Fruit fly (Drosophila melanogaster): ENCODE measurements around the gene GILT2.

The GILT2 gene

dm6 chr3R:23668583-23668982 is 10.1 kb upstream of the GILT2 start (continued):
- no peak for TF ChIP-seq Lhr (GFP tag; optimal IDR thresholded peaks at IDR 0.05)
- no peak for TF ChIP-seq fu2 (GFP tag; optimal IDR thresholded peaks at IDR 0.05)

dm6 chr3R:23669401-23670216 is 9.1 kb upstream of the GILT2 start, which contains the start of gene CG31145:
CG31145 (minus strand) TSS chr3R:23669659.
- TF ChIP-seq CG4820 (GFP tag; optimal IDR thresholded peaks at IDR 0.05): peak; percentile 99
- TF ChIP-seq CG10979 (tag; optimal IDR thresholded peaks at IDR 0.05): peak; percentile 99
- TF ChIP-seq CG6254 (GFP tag; optimal IDR thresholded peaks at IDR 0.05): peak; percentile 97
- TF ChIP-seq twi (tag; optimal IDR thresholded peaks at IDR 0.05): peak; percentile 98
- TF ChIP-seq CG16815 (GFP tag; optimal IDR thresholded peaks at IDR 0.05): peak; percentile 99
- TF ChIP-seq CG10321 (GFP tag; IDR thresholded peaks at IDR 0.05): peak; percentile 86
- peak; percentile 99 for TF ChIP-seq CG16863 (GFP tag; optimal IDR thresholded peaks at IDR 0.05)
- peak; percentile 94 for TF ChIP-seq CG5180 (GFP tag; optimal IDR thresholded peaks at IDR 0.05)
- TF ChIP-seq Aef1 (GFP tag; IDR thresholded peaks at IDR 0.05): peak; percentile 99
- no peak for TF ChIP-seq h (optimal IDR thresholded peaks at IDR 0.05)
- TF ChIP-seq esg (GFP tag; conservative IDR thresholded peaks at IDR 0.05): peak; percentile 99
- peak; percentile 100 for TF ChIP-seq CG7556 (GFP tag; optimal IDR thresholded peaks at IDR 0.05)
- TF ChIP-seq CG12236 (GFP tag; optimal IDR thresholded peaks at IDR 0.05): peak; percentile 99
- peak; percentile 99 for TF ChIP-seq peb (GFP tag; IDR thresholded peaks at IDR 0.05)
- TF ChIP-seq CG14441 (GFP tag; IDR thresholded peaks at IDR 0.05): peak; percentile 99
- TF ChIP-seq Sox102F (GFP tag; optimal IDR thresholded peaks at IDR 0.05): peak; percentile 100
- TF ChIP-seq CG2202 (tag; optimal IDR thresholded peaks at IDR 0.05): peak; percentile 96
- peak; percentile 62; the same call in 1 of the 2 replicates for TF ChIP-seq bbx (GFP tag; IDR thresholded peaks at IDR 0.05; ENCODE audit: partially characterized antibody)
- peak; percentile 98 for TF ChIP-seq CG15601 (tag; optimal IDR thresholded peaks at IDR 0.05)
- peak; percentile 83; the same call in 1 of the 2 replicates for TF ChIP-seq Dip2 (GFP tag; IDR thresholded peaks at IDR 0.05)
- TF ChIP-seq Gug (GFP tag; IDR thresholded peaks at IDR 0.05): peak; percentile 98
- TF ChIP-seq CG9215 (GFP tag; IDR thresholded peaks at IDR 0.05): peak; percentile 99
- peak; percentile 99 for TF ChIP-seq CG1792 (GFP tag; optimal IDR thresholded peaks at IDR 0.05)
- peak; percentile 95 for TF ChIP-seq bowl (GFP tag; IDR thresholded peaks at IDR 0.05)
- TF ChIP-seq Bdp1 (GFP tag; optimal IDR thresholded peaks at IDR 0.05): peak; percentile 96
- TF ChIP-seq pita (GFP tag; optimal IDR thresholded peaks at IDR 0.05): no peak
- TF ChIP-seq nau (GFP tag; optimal IDR thresholded peaks at IDR 0.05): peak; percentile 100
- TF ChIP-seq ci (GFP tag; IDR thresholded peaks at IDR 0.05): peak; percentile 98
- peak; percentile 97 for TF ChIP-seq CG11085 (GFP tag; IDR thresholded peaks at IDR 0.05)
- TF ChIP-seq Eip74EF (GFP tag; optimal IDR thresholded peaks at IDR 0.05): peak in 1 of 2 experiments; percentile 100
- peak; percentile 99 for TF ChIP-seq CG1647 (GFP tag; optimal IDR thresholded peaks at IDR 0.05)
- TF ChIP-seq Mes4 (GFP tag; optimal IDR thresholded peaks at IDR 0.05): peak; percentile 99
- peak; percentile 99 for TF ChIP-seq gcm (GFP tag; optimal IDR thresholded peaks at IDR 0.05)
- TF ChIP-seq Lpt (GFP tag; optimal IDR thresholded peaks at IDR 0.05): no peak
- peak; percentile 7; the same call in 1 of the 2 replicates for TF ChIP-seq CG13287 (GFP tag; IDR thresholded peaks at IDR 0.05; ENCODE audit: partially characterized antibody)
- peak in 1 of 2 experiments; percentile 100 for TF ChIP-seq eve (GFP tag; optimal IDR thresholded peaks at IDR 0.05)
- peak; percentile 99 for TF ChIP-seq CG11695 (GFP tag; IDR thresholded peaks at IDR 0.05)
- TF ChIP-seq hth (optimal IDR thresholded peaks at IDR 0.05): no peak
- TF ChIP-seq odd (GFP tag; optimal IDR thresholded peaks at IDR 0.05): peak; percentile 100
- TF ChIP-seq CG11093 (GFP tag; IDR thresholded peaks at IDR 0.05): peak; percentile 99
- TF ChIP-seq CG10431 (GFP tag; optimal IDR thresholded peaks at IDR 0.05): peak; percentile 96
- TF ChIP-seq CG17912 (GFP tag; optimal IDR thresholded peaks at IDR 0.05): peak; percentile 88
- peak; percentile 100 for TF ChIP-seq CG4424 (GFP tag; optimal IDR thresholded peaks at IDR 0.05)
- peak; percentile 99 for TF ChIP-seq CG12299 (tag; optimal IDR thresholded peaks at IDR 0.05)
- TF ChIP-seq knrl (GFP tag; IDR thresholded peaks at IDR 0.05; ENCODE audit: partially characterized antibody): peak; percentile 37; the same call in 1 of the 3 replicates
